Fruit fly (Drosophila melanogaster): ENCODE data around the gene CG14285.

DNA sequence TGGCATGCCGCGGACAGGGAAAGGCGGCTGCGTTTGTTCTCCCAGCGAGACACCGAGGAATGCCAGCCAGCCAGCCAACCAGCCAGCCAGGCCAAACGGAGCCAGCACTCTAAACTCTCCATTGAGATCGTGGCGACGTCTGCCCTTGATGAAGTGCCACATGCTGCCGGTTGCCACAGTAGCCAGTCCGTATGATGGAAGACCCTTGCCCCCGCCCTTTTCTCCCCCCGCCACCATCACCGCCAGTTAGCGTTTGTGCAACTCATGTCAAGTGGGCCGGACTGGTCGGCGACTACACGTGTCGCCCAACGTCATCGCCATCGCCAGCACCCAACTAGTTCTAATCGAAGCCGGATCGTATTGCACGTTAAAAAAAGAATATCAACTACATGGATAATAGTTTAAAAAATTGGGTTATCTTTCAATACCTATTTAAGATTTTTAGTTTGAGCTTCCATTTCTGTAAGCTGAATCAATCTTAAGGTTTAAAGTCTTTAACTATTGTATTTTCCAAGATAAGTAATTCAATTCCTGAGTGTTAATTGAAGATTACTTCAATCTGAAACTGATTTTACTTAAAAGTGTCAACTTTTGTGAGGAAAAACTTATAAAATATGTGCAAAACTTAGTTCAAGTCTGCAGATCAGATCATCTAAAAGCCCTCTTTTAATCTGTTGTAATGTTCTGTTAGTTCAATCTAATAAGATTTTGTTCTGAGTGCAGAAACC lies 45.5 kb downstream of the CG14285 start:
- TF ChIP-seq fd96Ca (GFP tag; IDR thresholded peaks at IDR 0.05) (no peak), CG34367 (tag; optimal IDR thresholded peaks at IDR 0.05) (peak; percentile 37), CG8159 (tag; optimal IDR thresholded peaks at IDR 0.05) (peak; percentile 57), CG4496 (GFP tag; IDR thresholded peaks at IDR 0.05) (no peak), CG32121 (GFP tag; IDR thresholded peaks at IDR 0.05) (no peak), CG15710 (tag; optimal IDR thresholded peaks at IDR 0.05) (peak; percentile 45), CG9948 (tag; optimal IDR thresholded peaks at IDR 0.05) (peak; percentile 60), Ets98B (GFP tag; IDR thresholded peaks at IDR 0.05) (no peak), Pif1A (GFP tag; optimal IDR thresholded peaks at IDR 0.05) (peak; percentile 21), CG10348 (GFP tag; IDR thresholded peaks at IDR 0.05) (no peak), CG17806 (tag; optimal IDR thresholded peaks at IDR 0.05) (peak; percentile 40), rn (GFP tag; IDR thresholded peaks at IDR 0.05) (no peak)

Measured in whole organism, pupa.